Fruit fly (Drosophila melanogaster): ENCODE results near the gene Nfs1.

Gene Nfs1

DNA sequence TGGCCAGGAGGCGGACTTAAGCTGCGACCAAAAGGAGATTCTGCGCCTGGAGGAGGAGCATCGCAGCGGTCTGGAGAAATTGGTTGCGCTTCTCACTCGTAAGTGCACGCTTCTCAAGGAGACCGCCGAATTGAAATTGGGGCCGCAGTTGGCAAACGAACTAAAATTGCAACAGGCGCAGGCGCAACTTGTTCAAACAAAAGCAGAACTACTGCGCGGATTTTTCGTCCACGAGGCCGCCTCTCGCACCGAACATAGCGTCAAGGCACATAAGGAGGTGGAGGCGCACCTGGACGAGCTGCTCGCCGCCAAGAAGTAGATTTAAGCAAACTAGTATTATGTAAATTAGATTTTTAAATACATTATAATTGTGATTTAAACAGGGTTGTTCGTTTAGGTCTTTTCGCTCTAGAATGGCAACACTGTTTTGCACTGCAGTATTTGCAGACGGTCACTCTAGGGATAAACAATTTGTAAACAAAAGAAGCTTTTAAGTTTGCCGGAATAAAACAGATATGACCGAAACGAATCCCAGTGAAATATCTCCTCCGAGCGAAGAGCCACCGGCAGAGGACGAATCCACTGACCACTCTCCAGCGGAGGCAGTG is 8.9 kb upstream of the Nfs1 start, which contains the start of gene escl (continued):
- TF ChIP-seq CG9876 (GFP tag; optimal IDR thresholded peaks at IDR 0.05) (no peak), Bdp1 (GFP tag; optimal IDR thresholded peaks at IDR 0.05) (no peak), Tbp (GFP tag; optimal IDR thresholded peaks at IDR 0.05) (no peak), Myb (GFP tag; optimal IDR thresholded peaks at IDR 0.05) (peak; percentile 26), al (GFP tag; IDR thresholded peaks at IDR 0.05) (no peak), Ada2b (GFP tag; IDR thresholded peaks at IDR 0.05) (no peak), maf-S (GFP tag; optimal IDR thresholded peaks at IDR 0.05) (no peak), Dfd (GFP tag; optimal IDR thresholded peaks at IDR 0.05) (no peak), CG2712 (tag; optimal IDR thresholded peaks at IDR 0.05) (no peak), CG17385 (GFP tag; optimal IDR thresholded peaks at IDR 0.05) (no peak), CG16863 (GFP tag; optimal IDR thresholded peaks at IDR 0.05) (no peak), Pdp1 (GFP tag; optimal IDR thresholded peaks at IDR 0.05) (peak in 1 of 2 experiments; percentile 21), CG12942 (GFP tag; optimal IDR thresholded peaks at IDR 0.05) (no peak), cas (GFP tag; IDR thresholded peaks at IDR 0.05) (no peak), CkIIα-i1 (GFP tag; IDR thresholded peaks at IDR 0.05) (no peak), bab2 (GFP tag; optimal IDR thresholded peaks at IDR 0.05) (no peak), E2f2 (GFP tag; IDR thresholded peaks at IDR 0.05) (peak; percentile 75), row (GFP tag; IDR thresholded peaks at IDR 0.05) (peak; percentile 24; the same call in 1 of the 3 replicates), Ets97D (GFP tag; optimal IDR thresholded peaks at IDR 0.05) (no peak), CG32532 (GFP tag; IDR thresholded peaks at IDR 0.05) (no peak), org-1 (GFP tag; optimal IDR thresholded peaks at IDR 0.05) (no peak), pzg (GFP tag; optimal IDR thresholded peaks at IDR 0.05) (peak; percentile 57), zf30C (GFP tag; optimal IDR thresholded peaks at IDR 0.05) (no peak), gfzf (GFP tag; optimal IDR thresholded peaks at IDR 0.05) (peak; percentile 56), Nf-YB (GFP tag; optimal IDR thresholded peaks at IDR 0.05) (no peak), chn (GFP tag; optimal IDR thresholded peaks at IDR 0.05) (no peak), wdn (GFP tag; IDR thresholded peaks at IDR 0.05) (no peak), crc (GFP tag; optimal IDR thresholded peaks at IDR 0.05) (no peak), sob (GFP tag; IDR thresholded peaks at IDR 0.05) (no peak), CG3281 (GFP tag; optimal IDR thresholded peaks at IDR 0.05) (peak; percentile 94), CG18011 (GFP tag; optimal IDR thresholded peaks at IDR 0.05) (no peak), CG17328 (GFP tag; IDR thresholded peaks at IDR 0.05) (no peak), CoRest (tag; optimal IDR thresholded peaks at IDR 0.05) (peak; percentile 1), CG2202 (tag; optimal IDR thresholded peaks at IDR 0.05) (no peak), ci (GFP tag; IDR thresholded peaks at IDR 0.05) (0 out of 3 replicates have a peak, but pooled peaks have one; percentile 5), CG13287 (GFP tag; IDR thresholded peaks at IDR 0.05; ENCODE audit: partially characterized antibody) (peak; percentile 50), CG15269 (tag; optimal IDR thresholded peaks at IDR 0.05) (no peak), CG17829 (tag; optimal IDR thresholded peaks at IDR 0.05) (no peak), CG17361 (GFP tag; IDR thresholded peaks at IDR 0.05) (no peak), sna (GFP tag; IDR thresholded peaks at IDR 0.05; ENCODE audit: partially characterized antibody) (no peak), unc-4 (GFP tag; IDR thresholded peaks at IDR 0.05; ENCODE audit: partially characterized antibody) (0 out of 2 replicates have a peak, but pooled peaks have one; percentile 24), Lhr (GFP tag; optimal IDR thresholded peaks at IDR 0.05) (no peak), nom (GFP tag; optimal IDR thresholded peaks at IDR 0.05) (no peak), Lim3 (GFP tag; IDR thresholded peaks at IDR 0.05) (no peak), lab (GFP tag; optimal IDR thresholded peaks at IDR 0.05) (no peak), Atf-2 (GFP tag; optimal IDR thresholded peaks at IDR 0.05) (no peak), vvl (GFP tag; IDR thresholded peaks at IDR 0.05) (peak; percentile 90), Sin3A (optimal IDR thresholded peaks at IDR 0.05) (no peak), Stat92E (GFP tag; optimal IDR thresholded peaks at IDR 0.05) (no peak), tx (GFP tag; optimal IDR thresholded peaks at IDR 0.05) (no peak), Antp (GFP tag; optimal IDR thresholded peaks at IDR 0.05) (no peak)

All from whole organism, embryonic.